Worm (Caenorhabditis elegans) whole organism, late embryonic: ENCODE data around the gene cal-4.
A peak's percentile ranks its signal among the peaks of the same experiment; 100 is the strongest.

Experiments used
- C38D4.7 ChIP-seq: fragments of 200-800 bp; sonication (Bioruptor generic); optimal IDR thresholded peaks from 2 replicates; lab custom pipeline; 2018; ENCODE audit warnings: mild to moderate bottlenecking, missing genetic modification characterization, moderate library complexity, missing compliant biosample characterization
- F13H6.1 ChIP-seq: sonication (generic microtip); optimal IDR thresholded peaks from 2 replicates; lab custom pipeline; 2016; ENCODE audit warnings: missing genetic modification characterization, missing compliant biosample characterization
- T23F11.4 ChIP-seq: fragments of 200-800 bp; sonication (Bioruptor generic); optimal IDR thresholded peaks from 2 replicates; lab custom pipeline; 2018; ENCODE audit warnings: mild to moderate bottlenecking, missing genetic modification characterization, missing compliant biosample characterization
- ceh-2 ChIP-seq: sonication (generic microtip); optimal IDR thresholded peaks from 2 replicates; lab custom pipeline; 2016; ENCODE audit warnings: missing genotype, missing genetic modification characterization, missing compliant biosample characterization
- ceh-22 ChIP-seq: sonication (generic microtip); optimal IDR thresholded peaks from 2 replicates; lab custom pipeline; 2017; ENCODE audit warnings: missing biosample characterization, missing genetic modification characterization
- ceh-31 ChIP-seq: sonication (generic microtip); optimal IDR thresholded peaks from 2 replicates; lab custom pipeline; 2016; ENCODE audit warnings: missing genetic modification characterization, missing compliant biosample characterization
- ceh-34 ChIP-seq: sonication (generic microtip); optimal IDR thresholded peaks from 2 replicates; lab custom pipeline; 2016; ENCODE audit warnings: mild to moderate bottlenecking, missing genetic modification characterization, missing compliant biosample characterization
- ceh-6 ChIP-seq: fragments of 200-800 bp; sonication (Bioruptor generic); optimal IDR thresholded peaks from 2 replicates; lab custom pipeline; 2018; ENCODE audit warnings: mild to moderate bottlenecking, missing genetic modification characterization, missing compliant biosample characterization
- ceh-9 ChIP-seq: sonication (generic microtip); optimal IDR thresholded peaks from 2 replicates; lab custom pipeline; 2016; ENCODE audit warnings: mild to moderate bottlenecking, missing genetic modification characterization, inconsistent platforms, missing compliant biosample characterization
- che-1 ChIP-seq: sonication (generic microtip); optimal IDR thresholded peaks from 2 replicates; lab custom pipeline; 2016; ENCODE audit warnings: mild to moderate bottlenecking, missing genetic modification characterization, missing compliant biosample characterization
- dmd-4 ChIP-seq: sonication (generic microtip); optimal IDR thresholded peaks from 2 replicates; lab custom pipeline; 2016; ENCODE audit warnings: borderline replicate concordance, missing genetic modification characterization, missing compliant biosample characterization
- dve-1 ChIP-seq: sonication (generic microtip); optimal IDR thresholded peaks from 2 replicates; lab custom pipeline; 2017; ENCODE audit warnings: antibody characterized with exemption, mild to moderate bottlenecking, missing genetic modification characterization, missing compliant biosample characterization
- elt-2 ChIP-seq: sonication (generic microtip); optimal IDR thresholded peaks from 2 replicates; lab custom pipeline; 2016; ENCODE audit warnings: missing genetic modification reagents, missing genetic modification characterization, missing compliant biosample characterization
- fax-1 ChIP-seq: sonication (generic microtip); optimal IDR thresholded peaks from 2 replicates; lab custom pipeline; 2016; ENCODE audit warnings: missing genotype, missing genetic modification characterization, missing compliant biosample characterization
- fkh-10 ChIP-seq: fragments of 150-350 bp; optimal IDR thresholded peaks from 2 replicates; lab custom pipeline; 2014; ENCODE audit warnings: missing biosample characterization, missing genetic modification reagents, missing genetic modification characterization
- fkh-6 ChIP-seq: sonication (generic microtip); optimal IDR thresholded peaks from 2 replicates; lab custom pipeline; 2016; ENCODE audit warnings: missing genetic modification characterization, missing compliant biosample characterization
- gmeb-2 ChIP-seq: sonication (generic microtip); optimal IDR thresholded peaks from 2 replicates; lab custom pipeline; 2016; ENCODE audit warnings: missing genetic modification characterization, inconsistent platforms, missing compliant biosample characterization
- hlh-15 ChIP-seq: sonication (generic microtip); optimal IDR thresholded peaks from 2 replicates; lab custom pipeline; 2016; ENCODE audit warnings: missing genetic modification characterization, missing compliant biosample characterization
- hlh-6 ChIP-seq: sonication (generic microtip); optimal IDR thresholded peaks from 2 replicates; lab custom pipeline; 2016; ENCODE audit warnings: missing genotype, missing genetic modification characterization, missing compliant biosample characterization
- lin-11 ChIP-seq: fragments of 200-800 bp; sonication (Bioruptor generic); optimal IDR thresholded peaks from 2 replicates; lab custom pipeline; 2018; ENCODE audit warnings: mild to moderate bottlenecking, missing genetic modification characterization, missing compliant biosample characterization
- nhr-11 ChIP-seq: fragments of 150-350 bp; optimal IDR thresholded peaks from 2 replicates; lab custom pipeline; 2014; ENCODE audit warnings: missing biosample characterization, missing genetic modification characterization
- pag-3 ChIP-seq: sonication (generic microtip); optimal IDR thresholded peaks from 2 replicates; lab custom pipeline; 2016; ENCODE audit warnings: missing compliant biosample characterization, missing genetic modification characterization, borderline replicate concordance
- pha-4 ChIP-seq: fragments of 150-350 bp; optimal IDR thresholded peaks from 2 replicates; lab custom pipeline; 2018; ENCODE audit warnings: missing biosample characterization, missing genetic modification reagents, missing genetic modification characterization
- pqm-1 ChIP-seq: sonication (generic microtip); optimal IDR thresholded peaks from 2 replicates; lab custom pipeline; 2016; ENCODE audit warnings: missing genetic modification characterization, missing compliant biosample characterization
- ref-2 ChIP-seq: sonication (generic microtip); optimal IDR thresholded peaks from 2 replicates; lab custom pipeline; 2016; ENCODE audit warnings: missing genetic modification characterization, missing compliant biosample characterization
- rnt-1 ChIP-seq: sonication (generic microtip); optimal IDR thresholded peaks from 2 replicates; lab custom pipeline; 2016; ENCODE audit warnings: missing genetic modification characterization, missing compliant biosample characterization
- tbx-2 ChIP-seq: sonication (generic microtip); optimal IDR thresholded peaks from 2 replicates; lab custom pipeline; 2016; ENCODE audit warnings: missing genetic modification characterization, missing compliant biosample characterization
- tbx-7 ChIP-seq: sonication (generic microtip); optimal IDR thresholded peaks from 2 replicates; lab custom pipeline; 2016; ENCODE audit warnings: missing genotype, missing genetic modification characterization, missing compliant biosample characterization
- ttx-3 ChIP-seq: sonication (generic microtip); optimal IDR thresholded peaks from 2 replicates; lab custom pipeline; 2016; ENCODE audit warnings: missing genetic modification reagents, missing genetic modification characterization, missing compliant biosample characterization
- unc-42 ChIP-seq: sonication (generic microtip); optimal IDR thresholded peaks from 2 replicates; lab custom pipeline; 2016; ENCODE audit warnings: missing genotype, missing genetic modification characterization, missing compliant biosample characterization
- unc-55 ChIP-seq: sonication (generic microtip); optimal IDR thresholded peaks from 2 replicates; lab custom pipeline; 2017; ENCODE audit warnings: missing biosample characterization, missing genetic modification reagents, missing genetic modification characterization
- unc-86 ChIP-seq: sonication (generic microtip); optimal IDR thresholded peaks from 2 replicates; lab custom pipeline; 2016; ENCODE audit warnings: missing genetic modification characterization, missing compliant biosample characterization
- zip-5 ChIP-seq: sonication (generic microtip); optimal IDR thresholded peaks from 2 replicates; lab custom pipeline; 2016; ENCODE audit warnings: missing genetic modification characterization, missing compliant biosample characterization

cal-4 gene

ce11 chrIV:10565282-10565681 lies 44.1 kb downstream of the cal-4 start:
- TF ChIP-seq nhr-11: no peak
- peak; percentile 10 for TF ChIP-seq unc-42 (tag; lab: Kevin White, UChicago)
- TF ChIP-seq tbx-2 (tag; lab: Kevin White, UChicago): no peak

DNA sequence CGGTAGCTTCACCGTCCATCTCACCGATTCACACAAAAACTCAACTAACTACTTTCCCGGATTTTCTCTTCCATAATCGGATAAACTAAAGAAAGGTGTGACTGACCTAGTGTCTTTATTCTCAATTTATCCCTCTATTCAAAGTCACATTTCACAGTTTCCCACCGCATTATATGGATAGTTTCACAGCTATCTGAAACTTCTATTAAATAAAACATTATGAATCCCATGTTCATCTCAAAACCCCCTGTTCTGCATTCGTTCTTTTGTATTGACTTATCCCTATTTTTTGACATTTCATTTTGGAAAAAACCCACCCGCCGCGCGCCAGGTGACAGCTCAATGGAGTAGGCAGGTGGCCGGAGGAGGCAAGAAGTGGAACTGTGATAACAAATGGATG lies 46.6 kb downstream of the cal-4 start:
- TF ChIP-seq T23F11.4 (GFP tag; lab: Kevin White, UChicago): no peak
- TF ChIP-seq ceh-31: no peak
- no peak for TF ChIP-seq ttx-3 (tag; lab: Kevin White, UChicago)
- TF ChIP-seq fax-1: no peak
- no peak for TF ChIP-seq dmd-4 (tag; lab: Kevin White, UChicago)
- TF ChIP-seq F13H6.1 (tag; lab: Kevin White, UChicago): no peak
- no peak for TF ChIP-seq ceh-2

DNA sequence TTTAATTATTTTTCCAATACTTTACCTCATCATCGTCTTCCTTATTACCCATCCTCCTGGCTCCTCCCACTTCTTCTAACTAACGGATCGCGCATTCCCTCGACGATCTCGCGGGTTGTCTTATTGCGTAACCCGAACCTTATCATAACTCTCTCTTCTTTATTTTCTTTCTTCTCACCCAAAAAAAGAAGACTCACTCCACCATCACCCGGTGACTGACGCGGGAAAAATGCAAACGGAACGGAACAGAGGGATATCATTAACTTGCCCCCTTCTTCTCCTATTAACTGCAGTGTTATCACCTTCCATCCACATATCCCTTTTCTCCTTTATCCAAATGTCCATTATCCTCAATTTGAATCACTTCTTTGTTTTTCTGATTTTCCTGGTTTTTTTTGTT lies 48.9 kb downstream of the cal-4 start:
- TF ChIP-seq pqm-1 (no peak), ref-2 (tag; lab: Kevin White, UChicago) (peak; percentile 31)
- TF ChIP-seq, all 69 proteins: peak for 1

- TF ChIP-seq dve-1 (tag; lab: Kevin White, UChicago) (no peak), unc-42 (tag; lab: Kevin White, UChicago) (peak; percentile 69), hlh-6 (tag; lab: Kevin White, UChicago) (no peak), zip-5 (tag; lab: Kevin White, UChicago) (no peak)
These were observed 49.8 kb downstream of the cal-4 start for ce11 chrIV:10571020-10571419.

DNA sequence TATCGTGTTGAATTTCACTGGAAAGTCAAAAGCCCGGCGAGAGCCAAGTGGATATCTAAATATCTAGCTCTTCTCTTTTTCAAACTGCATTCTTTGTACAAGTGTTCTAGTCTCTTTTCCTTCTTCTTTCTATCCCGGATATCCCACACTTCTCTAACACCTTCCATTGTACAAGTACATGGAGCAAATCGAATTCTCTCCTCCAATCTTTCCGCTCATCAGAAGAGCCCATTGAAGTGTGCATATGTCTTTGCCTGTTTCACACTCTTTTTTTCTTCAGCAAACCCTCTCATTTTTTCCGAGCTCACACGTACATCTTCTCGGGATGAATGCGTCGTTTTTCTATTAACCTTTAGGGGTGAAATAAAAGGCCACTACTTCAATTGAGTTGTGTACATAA lies 52.3 kb downstream of the cal-4 start:
- peak; percentile 59 for TF ChIP-seq unc-42 (tag; lab: Kevin White, UChicago)
- no peak for TF ChIP-seq fkh-10 (GFP tag; lab: Kevin White, UChicago)

- TF ChIP-seq unc-42 (tag; lab: Kevin White, UChicago): peak; percentile 83
- no peak for TF ChIP-seq unc-86
- TF ChIP-seq, all 69 proteins: peak for 1
These were observed 53.3 kb downstream of the cal-4 start for ce11 chrIV:10574471-10574870.

DNA sequence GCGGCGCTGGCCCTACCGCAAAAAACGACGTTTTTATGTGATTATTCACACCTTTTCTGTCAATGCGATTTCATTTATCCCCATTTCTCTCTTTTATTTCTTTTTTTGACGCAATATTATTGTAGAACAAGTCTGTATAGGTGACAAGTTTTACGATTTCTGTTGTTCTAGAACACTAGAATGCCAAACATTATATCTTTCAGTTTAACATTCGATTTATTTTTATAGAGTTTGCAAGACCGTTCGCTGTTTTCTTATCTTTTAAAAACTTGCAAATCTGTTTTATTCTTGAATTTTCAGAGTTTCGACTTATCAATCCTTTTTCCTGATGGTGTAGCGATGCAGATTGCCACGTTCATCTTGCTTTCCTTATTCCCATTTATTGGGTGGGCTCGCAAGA lies 54.8 kb downstream of the cal-4 start, which contains the start of gene efn-2:
Gene efn-2 (plus strand): TSS at position 301 of the 400 bp plus-strand sequence.
- TF ChIP-seq unc-55 (GFP tag; lab: Kevin White, UChicago) (no peak), F13H6.1 (tag; lab: Kevin White, UChicago) (no peak), lin-11 (tag; lab: Kevin White, UChicago) (no peak), zip-5 (tag; lab: Kevin White, UChicago) (no peak), ceh-6 (no peak), ceh-34 (no peak), nhr-11 (no peak), rnt-1 (no peak), tbx-7 (tag; lab: Kevin White, UChicago) (no peak), C38D4.7 (GFP tag; lab: Kevin White, UChicago) (no peak), gmeb-2 (tag; lab: Kevin White, UChicago) (no peak), pqm-1 (no peak), elt-2 (no peak), ceh-22 (tag; lab: Kevin White, UChicago) (no peak), che-1 (tag; lab: Kevin White, UChicago) (no peak), pha-4 (tag; lab: Kevin White, UChicago) (no peak), ceh-9 (tag; lab: Kevin White, UChicago) (no peak), fkh-6 (tag; lab: Kevin White, UChicago) (no peak), hlh-15 (tag; lab: Kevin White, UChicago) (no peak), pag-3 (tag; lab: Kevin White, UChicago) (no peak)
